Comparison of ENCODE assay signal across 3 worm cellular contexts in genomic region chrIII:12369476-12369875, ce11.
TF ChIP-seq lines count a peak whose summit lies in the region.

No protein-coding gene starts in this region.

TF ChIP-seq in whole organism, L1 larva, 84 proteins besides CTCF, POLR2A, EP300 and RAD21 (continued from another document):
- peak; percentile 20 for TF ChIP-seq blmp-1 (tag; optimal IDR thresholded peaks at IDR 0.05; lab: Kevin White, UChicago)
- peak; percentile 67 for TF ChIP-seq lin-14 (GFP tag; optimal IDR thresholded peaks at IDR 0.05; lab: Kevin White, UChicago)
- TF ChIP-seq ztf-4 (tag; optimal IDR thresholded peaks at IDR 0.05; lab: Kevin White, UChicago), result peak; percentile 23
- peak; percentile 70 for TF ChIP-seq F16B12.6 (tag; optimal IDR thresholded peaks at IDR 0.05; lab: Kevin White, UChicago)
- no peak for TF ChIP-seq C04F5.9 (tag; optimal IDR thresholded peaks at IDR 0.05; lab: Kevin White, UChicago)
- TF ChIP-seq alr-1 (tag; optimal IDR thresholded peaks at IDR 0.05; lab: Kevin White, UChicago; ENCODE audit: borderline replicate concordance), result no peak
- no peak for TF ChIP-seq unc-98 (GFP tag; IDR thresholded peaks at IDR 0.05; lab: Robert Waterston, UW)
- TF ChIP-seq fos-1 (tag; optimal IDR thresholded peaks at IDR 0.05; lab: Kevin White, UChicago), result no peak
- TF ChIP-seq dpl-1 (GFP tag; optimal IDR thresholded peaks at IDR 0.05; lab: Kevin White, UChicago), result peak in 2 of 3 experiments; percentile 49 to 52
- no peak for TF ChIP-seq aly-2 (tag; optimal IDR thresholded peaks at IDR 0.05; lab: Kevin White, UChicago)
- TF ChIP-seq pqm-1 (tag; optimal IDR thresholded peaks at IDR 0.05; lab: Kevin White, UChicago), result no peak
- TF ChIP-seq unc-62 (GFP tag; optimal IDR thresholded peaks at IDR 0.05; lab: Kevin White, UChicago), result no peak
- peak; percentile 56 for TF ChIP-seq nhr-71 (tag; optimal IDR thresholded peaks at IDR 0.05; lab: Kevin White, UChicago)
- TF ChIP-seq dsc-1 (tag; optimal IDR thresholded peaks at IDR 0.05; lab: Kevin White, UChicago), result peak; percentile 59
- TF ChIP-seq lin-13 (GFP tag; optimal IDR thresholded peaks at IDR 0.05; lab: Kevin White, UChicago), result peak; percentile 28
- TF ChIP-seq sptf-1 (tag; optimal IDR thresholded peaks at IDR 0.05; lab: Kevin White, UChicago), result no peak
- TF ChIP-seq tbx-2 (tag; optimal IDR thresholded peaks at IDR 0.05; lab: Kevin White, UChicago), result peak; percentile 6
- TF ChIP-seq skn-1 (tag; optimal IDR thresholded peaks at IDR 0.05; lab: Kevin White, UChicago), result peak; percentile 33
- peak; percentile 69 to 72 for TF ChIP-seq efl-1 (optimal IDR thresholded peaks at IDR 0.05; lab: Kevin White, UChicago)
- TF ChIP-seq efl-1 (GFP tag; optimal IDR thresholded peaks at IDR 0.05 in 1 of 2; lab: Kevin White, UChicago), result peak; percentile 48 to 96
- peak; percentile 44 to 61 (median 61) for TF ChIP-seq ceh-82 (tag; optimal IDR thresholded peaks at IDR 0.05; lab: Kevin White, UChicago)
- TF ChIP-seq isw-1 (GFP tag; IDR thresholded peaks at IDR 0.05; lab: Robert Waterston, UW), result peak; percentile 29
- TF ChIP-seq swsn-7 (tag; optimal IDR thresholded peaks at IDR 0.05; lab: Kevin White, UChicago), result peak; percentile 83
- no peak for TF ChIP-seq lin-15B (tag; optimal IDR thresholded peaks at IDR 0.05; lab: Kevin White, UChicago)
- peak; percentile 43 to 49 for TF ChIP-seq lsy-2 (tag; optimal IDR thresholded peaks at IDR 0.05; lab: Kevin White, UChicago)
- peak; percentile 60 to 65 for TF ChIP-seq lin-35 (GFP tag; optimal IDR thresholded peaks at IDR 0.05; lab: Kevin White, UChicago)
- peak; percentile 17; the same call in 1 of the 2 replicates for TF ChIP-seq nhr-19 (GFP tag; conservative IDR thresholded peaks at IDR 0.05; lab: Robert Waterston, UW)
- peak; percentile 42 for TF ChIP-seq nhr-20 (tag; optimal IDR thresholded peaks at IDR 0.05; lab: Kevin White, UChicago)
- TF ChIP-seq unc-86 (tag; optimal IDR thresholded peaks at IDR 0.05; lab: Kevin White, UChicago), result peak; percentile 51
- TF ChIP-seq rnt-1 (tag; optimal IDR thresholded peaks at IDR 0.05; lab: Kevin White, UChicago), result peak; percentile 68
- TF ChIP-seq ces-1 (GFP tag; optimal IDR thresholded peaks at IDR 0.05; lab: Kevin White, UChicago), result no peak

TF ChIP-seq in whole organism, L4 larva, 104 proteins besides CTCF, POLR2A, EP300 and RAD21 (continued from another document and continues in another):
- TF ChIP-seq zfp-2 (tag; optimal IDR thresholded peaks at IDR 0.05; lab: Kevin White, UChicago) (no peak), vab-7 (GFP tag; IDR thresholded peaks at IDR 0.05; lab: Robert Waterston, UW) (no peak), spr-3 (GFP tag; optimal IDR thresholded peaks at IDR 0.05; lab: Kevin White, UChicago) (no peak), spr-1 (tag; optimal IDR thresholded peaks at IDR 0.05; lab: Kevin White, UChicago) (peak; percentile 6), ceh-28 (tag; optimal IDR thresholded peaks at IDR 0.05; lab: Kevin White, UChicago) (no peak), ZK337.2 (GFP tag; IDR thresholded peaks at IDR 0.05; lab: Robert Waterston, UW) (no peak), mes-2 (tag; optimal IDR thresholded peaks at IDR 0.05; lab: Kevin White, UChicago; ENCODE audit: poor library complexity, severe bottlenecking) (peak; percentile 67), ceh-82 (tag; optimal IDR thresholded peaks at IDR 0.05; lab: Kevin White, UChicago) (no peak), mxl-3 (GFP tag; optimal IDR thresholded peaks at IDR 0.05; lab: Kevin White, UChicago) (no peak), hlh-30 (tag; optimal IDR thresholded peaks at IDR 0.05; lab: Kevin White, UChicago; ENCODE audit: insufficient read depth) (peak; percentile 32), ztf-7 (tag; optimal IDR thresholded peaks at IDR 0.05; lab: Kevin White, UChicago) (no peak), ctbp-1 (GFP tag; IDR thresholded peaks at IDR 0.05; lab: Robert Waterston, UW) (no peak), F37D6.2 (tag; optimal IDR thresholded peaks at IDR 0.05; lab: Kevin White, UChicago) (no peak), zag-1 (tag; optimal IDR thresholded peaks at IDR 0.05; lab: Kevin White, UChicago) (no peak), tag-97 (GFP tag; IDR thresholded peaks at IDR 0.05; lab: Robert Waterston, UW) (no peak), Y105C5A.15 (GFP tag; IDR thresholded peaks at IDR 0.05; lab: Robert Waterston, UW) (no peak), nhr-25 (tag; optimal IDR thresholded peaks at IDR 0.05; lab: Kevin White, UChicago; ENCODE audit: borderline replicate concordance, insufficient read depth) (no peak), pqm-1 (tag; optimal IDR thresholded peaks at IDR 0.05; lab: Kevin White, UChicago) (no peak), zip-2 (tag; optimal IDR thresholded peaks at IDR 0.05; lab: Kevin White, UChicago) (no peak), mep-1 (tag; optimal IDR thresholded peaks at IDR 0.05; lab: Kevin White, UChicago) (no peak), ceh-32 (tag; optimal IDR thresholded peaks at IDR 0.05; lab: Kevin White, UChicago; ENCODE audit: poor library complexity) (no peak), zip-11 (GFP tag; IDR thresholded peaks at IDR 0.05; lab: Robert Waterston, UW) (no peak), T20F7.1 (GFP tag; optimal IDR thresholded peaks at IDR 0.05; lab: Kevin White, UChicago) (no peak), madf-9 (GFP tag; conservative IDR thresholded peaks at IDR 0.05; lab: Robert Waterston, UW) (no peak), nhr-41 (GFP tag; IDR thresholded peaks at IDR 0.05; lab: Robert Waterston, UW) (no peak), dmd-8 (GFP tag; IDR thresholded peaks at IDR 0.05; lab: Robert Waterston, UW) (no peak), lin-15B (tag; optimal IDR thresholded peaks at IDR 0.05; lab: Kevin White, UChicago) (no peak), daf-19 (GFP tag; conservative IDR thresholded peaks at IDR 0.05; lab: Robert Waterston, UW) (no peak), unc-62 (GFP tag; optimal IDR thresholded peaks at IDR 0.05 in 1 of 2; lab: Kevin White, UChicago) (peak in 1 of 2 experiments; percentile 56), unc-62 (tag; optimal IDR thresholded peaks at IDR 0.05; lab: Kevin White, UChicago) (no peak), dpl-1 (GFP tag; optimal IDR thresholded peaks at IDR 0.05; lab: Kevin White, UChicago) (peak; percentile 39), Y5F2A.4 (GFP tag; optimal IDR thresholded peaks at IDR 0.05; lab: Kevin White, UChicago) (no peak), mdt-29 (GFP tag; IDR thresholded peaks at IDR 0.05; lab: Robert Waterston, UW) (no peak), lsy-2 (tag; optimal IDR thresholded peaks at IDR 0.05; lab: Kevin White, UChicago) (no peak), lin-38 (GFP tag; IDR thresholded peaks at IDR 0.05; lab: Robert Waterston, UW) (peak; percentile 37; the same call in 1 of the 2 replicates), madf-5 (GFP tag; IDR thresholded peaks at IDR 0.05; lab: Robert Waterston, UW) (no peak), lin-39 (tag; optimal IDR thresholded peaks at IDR 0.05; lab: Kevin White, UChicago) (no peak), lir-3 (tag; optimal IDR thresholded peaks at IDR 0.05; lab: Kevin White, UChicago) (no peak), lim-7 (GFP tag; IDR thresholded peaks at IDR 0.05; lab: Robert Waterston, UW) (no peak), unc-130 (GFP tag; optimal IDR thresholded peaks at IDR 0.05; lab: Kevin White, UChicago) (no peak), ces-1 (GFP tag; optimal IDR thresholded peaks at IDR 0.05; lab: Kevin White, UChicago) (no peak), gei-8 (GFP tag; optimal IDR thresholded peaks at IDR 0.05; lab: Kevin White, UChicago) (no peak), dve-1 (tag; optimal IDR thresholded peaks at IDR 0.05; lab: Kevin White, UChicago; ENCODE audit: insufficient read depth) (no peak), daf-8 (GFP tag; IDR thresholded peaks at IDR 0.05; lab: Robert Waterston, UW) (no peak), daf-16 (GFP tag; optimal IDR thresholded peaks at IDR 0.05; lab: Kevin White, UChicago) (no peak), daf-16 (tag; optimal IDR thresholded peaks at IDR 0.05; lab: Kevin White, UChicago) (no peak), nhr-77 (tag; optimal IDR thresholded peaks at IDR 0.05; lab: Kevin White, UChicago) (no peak), cey-2 (tag; optimal IDR thresholded peaks at IDR 0.05; lab: Kevin White, UChicago; ENCODE audit: borderline replicate concordance, insufficient read depth) (no peak), daf-12 (tag; optimal IDR thresholded peaks at IDR 0.05; lab: Kevin White, UChicago) (no peak), mxl-2 (GFP tag; conservative IDR thresholded peaks at IDR 0.05; lab: Robert Waterston, UW) (no peak), snpc-4 (tag; optimal IDR thresholded peaks at IDR 0.05; lab: Kevin White, UChicago) (no peak), nhr-28 (tag; optimal IDR thresholded peaks at IDR 0.05; lab: Kevin White, UChicago) (no peak), ztf-11 (tag; optimal IDR thresholded peaks at IDR 0.05; lab: Kevin White, UChicago) (no peak), hif-1 (tag; optimal IDR thresholded peaks at IDR 0.05; lab: Kevin White, UChicago) (no peak)

TF ChIP-seq in whole organism, late embryonic, 69 proteins besides CTCF, POLR2A, EP300 and RAD21 (continued from another document):
- TF ChIP-seq K02D7.2 (tag; optimal IDR thresholded peaks at IDR 0.05; lab: Kevin White, UChicago), result no peak
TF ChIP-seq in whole organism, late embryonic: peak in this region for 3.
